Fruit fly (Drosophila melanogaster) whole organism, embryonic: ENCODE data around the gene CG42764.

Source experiments
- CG10147 ChIP-seq: fragments of 200-800 bp; sonication (Bioruptor generic); optimal IDR thresholded peaks from 2 replicates; lab custom pipeline; 2019; ENCODE audit warnings: missing biosample characterization, mild to moderate bottlenecking, missing genetic modification characterization, moderate library complexity
- CG18599 ChIP-seq: fragments of 200-800 bp; sonication (Bioruptor generic); optimal IDR thresholded peaks from 3 replicates; lab custom pipeline; 2017; ENCODE audit warnings: missing biosample characterization, missing genetic modification characterization, mild to moderate bottlenecking, moderate library complexity, missing genetic modification reagents
- CG32532 ChIP-seq: fragments of 200-800 bp; sonication (Bioruptor generic); IDR thresholded peaks from 2 replicates; pipeline ENCODE4 v1.3.6; 2022; ENCODE audit warnings: missing biosample characterization, missing genetic modification characterization
- CG4730 ChIP-seq: fragments of 200-800 bp; sonication (Bioruptor generic); IDR thresholded peaks from 2 replicates; pipeline ENCODE4 v1.3.6; 2022; ENCODE audit warnings: missing biosample characterization, missing genetic modification characterization
- GATAe ChIP-seq: fragments of 200-800 bp; sonication (Bioruptor generic); conservative IDR thresholded peaks from 2 replicates; pipeline ENCODE4 v1.3.6; 2022; ENCODE audit warnings: missing biosample characterization, missing genetic modification characterization
- Sox102F ChIP-seq: fragments of 200-800 bp; sonication (Bioruptor generic); optimal IDR thresholded peaks from 2 replicates; lab custom pipeline; 2018; ENCODE audit warnings: missing biosample characterization, mild to moderate bottlenecking, missing genetic modification characterization, moderate library complexity
- Sry-δ ChIP-seq: fragments of 200-800 bp; sonication (Bioruptor generic); optimal IDR thresholded peaks from 2 replicates; lab custom pipeline; 2016; ENCODE audit warnings: missing biosample characterization, missing genetic modification characterization
- chm ChIP-seq: fragments of 200-800 bp; sonication (Bioruptor generic); IDR thresholded peaks from 2 replicates; pipeline ENCODE4 v1.3.6; 2022; ENCODE audit warnings: missing biosample characterization, missing genetic modification characterization
- dati ChIP-seq: fragments of 200-800 bp; sonication (Bioruptor generic); IDR thresholded peaks from 2 replicates; pipeline ENCODE4 v1.3.6; 2022; ENCODE audit warnings: missing biosample characterization, missing genetic modification characterization
- fd64A ChIP-seq: fragments of 200-800 bp; sonication (Bioruptor generic); optimal IDR thresholded peaks from 3 replicates; lab custom pipeline; 2018; ENCODE audit warnings: missing biosample characterization, mild to moderate bottlenecking, missing genetic modification characterization
- kay ChIP-seq: fragments of 200-800 bp; sonication (Bioruptor generic); optimal IDR thresholded peaks from 2 replicates; lab custom pipeline; 2016; ENCODE audit warnings: missing biosample characterization, missing genetic modification characterization
- slp2 ChIP-seq: fragments of 200-800 bp; sonication (Bioruptor generic); optimal IDR thresholded peaks from 2 replicates; lab custom pipeline; 2016; ENCODE audit warnings: missing biosample characterization, missing genetic modification characterization
- vvl ChIP-seq: fragments of 200-800 bp; sonication (Bioruptor generic); IDR thresholded peaks from 2 replicates; pipeline ENCODE4 v1.3.6; 2022; ENCODE audit warnings: missing biosample characterization, missing genetic modification characterization
- wek ChIP-seq: fragments of 200-800 bp; sonication (Bioruptor generic); optimal IDR thresholded peaks from 3 replicates; lab custom pipeline; 2018; ENCODE audit warnings: missing biosample characterization, mild to moderate bottlenecking, missing genetic modification characterization, moderate library complexity

DNA sequence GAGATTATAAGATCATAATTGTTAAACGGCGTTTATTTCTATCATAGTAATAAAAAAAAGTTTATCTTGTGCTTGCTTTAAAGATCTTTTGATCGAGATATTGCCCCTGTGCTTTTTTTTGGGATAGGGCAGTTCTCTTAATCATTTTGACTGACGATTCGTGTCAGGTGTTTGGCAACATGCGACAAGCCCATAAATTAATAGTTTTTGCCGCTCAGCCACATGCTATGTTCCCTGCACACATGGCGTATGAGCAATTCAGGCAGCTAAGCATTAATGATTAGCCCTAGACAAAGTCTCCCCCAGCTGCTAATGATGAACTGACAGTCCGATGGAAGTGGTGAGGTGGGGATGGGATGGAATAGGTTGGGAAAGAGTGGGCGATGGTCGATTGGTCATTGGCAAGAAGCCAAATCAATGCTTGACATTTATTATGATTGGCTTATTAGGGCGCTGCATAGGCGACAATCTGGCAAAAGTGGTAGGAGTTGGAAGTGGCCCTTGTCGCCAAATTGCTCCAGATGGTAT lies 24.9 kb downstream of the CG42764 start:
- TF ChIP-seq dati (GFP tag; lab: Robert Waterston, UW) (no peak), CG18599 (no peak), Sox102F (GFP tag; lab: Kevin White, UChicago) (no peak), vvl (GFP tag; lab: Robert Waterston, UW) (no peak), GATAe (GFP tag; lab: Robert Waterston, UW) (no peak), chm (GFP tag; lab: Robert Waterston, UW) (no peak), fd64A (GFP tag; lab: Kevin White, UChicago) (no peak), CG4730 (GFP tag; lab: Robert Waterston, UW) (no peak), CG10147 (no peak), wek (GFP tag; lab: Kevin White, UChicago) (no peak), slp2 (GFP tag; lab: Kevin White, UChicago) (no peak), kay (GFP tag; lab: Kevin White, UChicago) (no peak), CG32532 (GFP tag; lab: Robert Waterston, UW) (no peak), Sry-δ (GFP tag; lab: Kevin White, UChicago) (no peak)
